Worm (Caenorhabditis elegans): ENCODE data around the gene T09A12.1.

T09A12.1 gene

ce11 chrIV:8252856-8253255, 8.6 kb downstream of the T09A12.1 start (continued):
- TF ChIP-seq ztf-7 (tag; optimal IDR thresholded peaks at IDR 0.05): no peak
- peak; percentile 92 for TF ChIP-seq arid-1 (GFP tag; conservative IDR thresholded peaks at IDR 0.05)
- no peak for TF ChIP-seq ceh-28 (tag; optimal IDR thresholded peaks at IDR 0.05)
- peak; percentile 94 for TF ChIP-seq vab-7 (GFP tag; IDR thresholded peaks at IDR 0.05)

DNA sequence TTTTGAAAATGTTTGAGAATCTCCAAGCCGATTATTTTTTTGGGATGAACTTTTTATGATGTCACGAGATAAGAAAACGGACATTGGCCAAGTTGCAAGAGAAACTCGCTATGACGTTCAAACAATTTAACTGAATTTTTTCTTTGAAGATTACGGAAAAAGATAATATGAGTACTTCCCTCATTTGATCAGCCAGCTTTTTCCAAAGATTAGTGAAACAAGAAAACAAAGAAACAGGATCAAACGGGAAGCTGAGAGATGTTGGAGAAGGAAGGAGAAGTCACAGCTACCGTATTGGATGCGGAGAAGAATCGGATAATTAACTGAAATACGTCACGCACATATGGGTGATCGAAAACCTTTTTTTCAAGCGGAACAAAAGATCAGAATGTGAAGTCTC, 10.0 kb downstream of the T09A12.1 start:
- no peak for TF ChIP-seq lsy-2 (tag; optimal IDR thresholded peaks at IDR 0.05)
- TF ChIP-seq ceh-20 (GFP tag; IDR thresholded peaks at IDR 0.05): no peak
- peak; percentile 59 for TF ChIP-seq hlh-11 (tag; optimal IDR thresholded peaks at IDR 0.05)
- TF ChIP-seq aha-1 (tag): peak; percentile 90
- no peak for TF ChIP-seq egl-43 (GFP tag; IDR thresholded peaks at IDR 0.05)
- no peak for TF ChIP-seq lim-7 (GFP tag; IDR thresholded peaks at IDR 0.05)
- no peak for TF ChIP-seq nhr-237 (tag; optimal IDR thresholded peaks at IDR 0.05)
- TF ChIP-seq mxl-2 (GFP tag; conservative IDR thresholded peaks at IDR 0.05): no peak
- TF ChIP-seq pha-4 (GFP tag; IDR thresholded peaks at IDR 0.05): no peak
- no peak for TF ChIP-seq pha-4 (tag; optimal IDR thresholded peaks at IDR 0.05)
- peak; percentile 66 for TF ChIP-seq nhr-48 (tag; optimal IDR thresholded peaks at IDR 0.05)
- peak; percentile 24 for TF ChIP-seq nhr-28 (tag; optimal IDR thresholded peaks at IDR 0.05)

DNA sequence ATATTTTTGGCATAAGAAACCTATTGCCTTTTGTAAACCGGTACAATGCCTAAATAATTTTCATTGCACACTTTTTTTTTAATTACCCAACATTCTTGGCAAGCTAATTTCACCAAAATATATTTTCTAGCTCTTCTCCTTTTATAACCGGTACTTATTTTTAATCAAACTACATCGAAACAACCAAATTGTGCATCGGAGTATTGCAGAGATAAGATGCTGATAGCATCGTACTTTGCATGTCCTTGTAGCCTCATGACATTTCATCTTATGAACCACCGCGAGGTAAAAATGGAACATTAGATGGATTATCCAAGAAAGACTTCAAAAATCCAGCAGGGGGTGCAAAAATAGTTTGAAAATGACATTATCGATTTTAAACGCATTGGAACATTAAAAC, 11.0 kb downstream of the T09A12.1 start:
- peak; percentile 32 for TF ChIP-seq pqm-1 (tag; optimal IDR thresholded peaks at IDR 0.05)
- no peak for TF ChIP-seq daf-12 (tag; optimal IDR thresholded peaks at IDR 0.05)
- TF ChIP-seq dve-1 (tag; optimal IDR thresholded peaks at IDR 0.05; ENCODE audit: insufficient read depth): peak; percentile 34
- TF ChIP-seq lir-3 (tag; optimal IDR thresholded peaks at IDR 0.05): no peak
- TF ChIP-seq nhr-48 (tag; optimal IDR thresholded peaks at IDR 0.05): no peak
- no peak for TF ChIP-seq aha-1 (tag)
- TF ChIP-seq nhr-28 (tag; optimal IDR thresholded peaks at IDR 0.05): peak; percentile 64
- TF ChIP-seq F44E2.7 (GFP tag; IDR thresholded peaks at IDR 0.05): no peak

- no peak for TF ChIP-seq lin-1 (GFP tag; IDR thresholded peaks at IDR 0.05)
- no peak for TF ChIP-seq ces-1 (GFP tag; optimal IDR thresholded peaks at IDR 0.05)
- TF ChIP-seq hif-1 (tag; optimal IDR thresholded peaks at IDR 0.05): no peak
- no peak for TF ChIP-seq ceh-62 (tag; optimal IDR thresholded peaks at IDR 0.05)
- no peak for TF ChIP-seq rbr-2 (tag; optimal IDR thresholded peaks at IDR 0.05)
- no peak for TF ChIP-seq dmd-8 (GFP tag; IDR thresholded peaks at IDR 0.05)
- no peak for TF ChIP-seq zip-2 (tag; optimal IDR thresholded peaks at IDR 0.05)
- TF ChIP-seq pqm-1 (tag; optimal IDR thresholded peaks at IDR 0.05): no peak
- no peak for TF ChIP-seq fkh-10 (GFP tag; optimal IDR thresholded peaks at IDR 0.05)
- no peak for TF ChIP-seq ceh-28 (tag; optimal IDR thresholded peaks at IDR 0.05)
- no peak for TF ChIP-seq lin-15B (tag; optimal IDR thresholded peaks at IDR 0.05)
- TF ChIP-seq F44E2.7 (GFP tag; IDR thresholded peaks at IDR 0.05): no peak
These were observed 15.7 kb downstream of the T09A12.1 start, which contains the start of gene K07H8.7 for ce11 chrIV:8259904-8260303. K07H8.7 (minus strand) TSS chrIV:8260004.

DNA sequence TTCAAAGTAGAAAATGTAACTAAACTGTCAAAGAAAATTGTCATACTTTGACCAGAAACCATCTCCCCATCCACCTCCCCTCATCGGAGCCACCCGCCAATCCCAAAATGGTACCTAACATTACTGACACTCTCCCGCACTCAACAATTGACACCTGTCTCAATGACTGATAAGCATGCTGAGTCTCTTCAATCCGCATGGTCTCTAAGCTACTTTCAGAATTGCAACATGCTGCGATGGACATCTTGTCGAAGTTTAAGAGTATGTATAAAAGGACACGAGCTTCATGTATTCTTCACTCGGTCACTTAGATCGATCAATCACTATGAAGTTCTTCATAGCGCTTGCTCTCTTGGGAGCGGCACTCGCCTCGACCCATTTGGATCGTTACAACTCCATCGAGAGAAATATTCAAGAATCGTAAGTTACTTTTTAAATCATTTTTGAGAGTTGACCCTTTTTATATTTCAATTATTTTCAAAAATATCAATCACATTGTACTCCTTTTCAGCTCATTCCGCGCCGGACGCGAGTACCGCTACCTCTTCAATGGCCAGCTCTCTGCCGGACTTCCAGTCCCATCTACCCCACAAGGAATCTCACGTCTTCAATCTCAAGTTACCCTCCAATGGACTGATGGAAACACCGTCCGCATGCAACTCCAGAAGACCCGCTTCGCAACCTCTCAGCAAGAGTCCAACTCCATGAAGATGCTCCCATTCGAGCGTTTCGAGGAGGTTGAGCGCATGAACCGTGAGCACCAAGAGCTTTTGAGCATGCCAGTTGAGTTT, 16.8 kb downstream of the T09A12.1 start, which contains the start of gene vit-6:
Gene vit-6, plus strand, starts transcription at position 310 of the 791 bp plus-strand sequence.
- peak; percentile 59; the same call in 1 of the 2 replicates for TF ChIP-seq egl-43 (GFP tag; IDR thresholded peaks at IDR 0.05)
- no peak for TF ChIP-seq daf-19 (GFP tag; conservative IDR thresholded peaks at IDR 0.05)
- TF ChIP-seq mdt-29 (GFP tag; IDR thresholded peaks at IDR 0.05): peak; percentile 34; the same call in 1 of the 2 replicates
- TF ChIP-seq Y75B8A.6 (GFP tag; IDR thresholded peaks at IDR 0.05): 0 out of 2 replicates have a peak, but pooled peaks have one; percentile 66
- peak; percentile 62; the same call in 1 of the 2 replicates for TF ChIP-seq tra-1 (GFP tag; IDR thresholded peaks at IDR 0.05)
- peak; percentile 15 for TF ChIP-seq dve-1 (tag; optimal IDR thresholded peaks at IDR 0.05; ENCODE audit: insufficient read depth)
- no peak for TF ChIP-seq unc-130 (GFP tag; optimal IDR thresholded peaks at IDR 0.05)
- 0 out of 2 replicates have a peak, but pooled peaks have one; percentile 17 for TF ChIP-seq mxl-2 (GFP tag; conservative IDR thresholded peaks at IDR 0.05)
- peak; percentile 44 for TF ChIP-seq hlh-11 (tag; optimal IDR thresholded peaks at IDR 0.05)
- TF ChIP-seq mdl-1 (tag; optimal IDR thresholded peaks at IDR 0.05): no peak
- TF ChIP-seq zfp-3 (GFP tag; conservative IDR thresholded peaks at IDR 0.05): peak; percentile 73
- peak; percentile 21 for TF ChIP-seq aha-1 (tag)
- 0 out of 2 replicates have a peak, but pooled peaks have one; percentile 41 for TF ChIP-seq pha-4 (GFP tag; IDR thresholded peaks at IDR 0.05)
- TF ChIP-seq pha-4 (tag; optimal IDR thresholded peaks at IDR 0.05): no peak
- TF ChIP-seq set-16 (GFP tag; IDR thresholded peaks at IDR 0.05): peak; percentile 69
- TF ChIP-seq dmd-8 (GFP tag; IDR thresholded peaks at IDR 0.05): 0 out of 2 replicates have a peak, but pooled peaks have one; percentile 10
- 0 out of 2 replicates have a peak, but pooled peaks have one; percentile 14 for TF ChIP-seq ctbp-1 (GFP tag; IDR thresholded peaks at IDR 0.05)
- TF ChIP-seq unc-62 (GFP tag; optimal IDR thresholded peaks at IDR 0.05 in 1 of 2): no peak
- TF ChIP-seq unc-62 (tag; optimal IDR thresholded peaks at IDR 0.05): no peak
- no peak for TF ChIP-seq snpc-4 (tag; optimal IDR thresholded peaks at IDR 0.05)
